Fruit fly (Drosophila melanogaster): ENCODE measurements around the gene CG34280.

Gene CG34280

dm6 chr3R:17401289-17401752 lies 2.2 kb downstream of the CG34280 start (continued):
- TF ChIP-seq CG34376 (GFP tag; optimal IDR thresholded peaks at IDR 0.05) (no peak), otp (GFP tag; IDR thresholded peaks at IDR 0.05) (no peak), CG2889 (GFP tag; IDR thresholded peaks at IDR 0.05) (no peak), CG6689 (GFP tag; IDR thresholded peaks at IDR 0.05) (no peak), Ets97D (GFP tag; optimal IDR thresholded peaks at IDR 0.05) (peak; percentile 45), PHDP (tag; optimal IDR thresholded peaks at IDR 0.05) (peak; percentile 68), HmgZ (tag; optimal IDR thresholded peaks at IDR 0.05) (peak; percentile 84), pan (optimal IDR thresholded peaks at IDR 0.05) (no peak), pan (GFP tag; optimal IDR thresholded peaks at IDR 0.05 in 1 of 2, IDR thresholded peaks at IDR 0.05 in 1 of 2) (peak in 1 of 2 experiments; percentile 58), Atf-2 (GFP tag; optimal IDR thresholded peaks at IDR 0.05) (peak; percentile 47), CG43689 (GFP tag; IDR thresholded peaks at IDR 0.05) (no peak), sd (tag; optimal IDR thresholded peaks at IDR 0.05) (peak; percentile 24), az2 (GFP tag; optimal IDR thresholded peaks at IDR 0.05) (peak; percentile 50), Bgb (GFP tag; IDR thresholded peaks at IDR 0.05; ENCODE audit: partially characterized antibody) (peak; percentile 86), dysf (GFP tag; IDR thresholded peaks at IDR 0.05) (0 out of 3 replicates have a peak, but pooled peaks have one; percentile 24), slp2 (GFP tag; optimal IDR thresholded peaks at IDR 0.05) (peak; percentile 43), Hr78 (GFP tag; optimal IDR thresholded peaks at IDR 0.05) (no peak), CG17359 (tag; optimal IDR thresholded peaks at IDR 0.05) (no peak), grau (tag; optimal IDR thresholded peaks at IDR 0.05) (peak; percentile 64), phol (tag; optimal IDR thresholded peaks at IDR 0.05) (peak; percentile 34), CG30431 (GFP tag; optimal IDR thresholded peaks at IDR 0.05) (no peak), B-H2 (GFP tag; optimal IDR thresholded peaks at IDR 0.05) (peak; percentile 40), CG1024 (GFP tag; IDR thresholded peaks at IDR 0.05) (peak; percentile 71), HLHmδ (GFP tag; optimal IDR thresholded peaks at IDR 0.05) (no peak), Hr51 (GFP tag; optimal IDR thresholded peaks at IDR 0.05) (peak in 1 of 2 experiments; percentile 69), CG12391 (tag; optimal IDR thresholded peaks at IDR 0.05) (peak; percentile 75), CG32767 (GFP tag; IDR thresholded peaks at IDR 0.05) (peak; percentile 23; the same call in 1 of the 2 replicates), CG3163 (GFP tag; optimal IDR thresholded peaks at IDR 0.05) (peak; percentile 36), gce (GFP tag; IDR thresholded peaks at IDR 0.05) (no peak), kah (GFP tag; optimal IDR thresholded peaks at IDR 0.05) (no peak), pho (GFP tag; optimal IDR thresholded peaks at IDR 0.05) (peak; percentile 71), Scr (GFP tag; IDR thresholded peaks at IDR 0.05; ENCODE audit: partially characterized antibody) (peak; percentile 84), ATbp (GFP tag; optimal IDR thresholded peaks at IDR 0.05) (no peak), Lhr (GFP tag; optimal IDR thresholded peaks at IDR 0.05) (peak; percentile 61), sens (GFP tag) (peak; percentile 89), row (GFP tag; IDR thresholded peaks at IDR 0.05) (peak; percentile 82), tgo (GFP tag; IDR thresholded peaks at IDR 0.05) (peak; percentile 40; the same call in 1 of the 3 replicates), CG3726 (GFP tag; IDR thresholded peaks at IDR 0.05) (no peak), CG11695 (GFP tag; IDR thresholded peaks at IDR 0.05) (0 out of 3 replicates have a peak, but pooled peaks have one; percentile 44), YL-1 (GFP tag; optimal IDR thresholded peaks at IDR 0.05) (peak; percentile 62), CG30403 (GFP tag; optimal IDR thresholded peaks at IDR 0.05) (peak; percentile 65), zen2 (GFP tag; IDR thresholded peaks at IDR 0.05; ENCODE audit: partially characterized antibody) (peak; percentile 63; the same call in 1 of the 3 replicates), CG15073 (GFP tag; optimal IDR thresholded peaks at IDR 0.05) (no peak), tup (GFP tag; optimal IDR thresholded peaks at IDR 0.05) (no peak), Neu2 (GFP tag; optimal IDR thresholded peaks at IDR 0.05; ENCODE audit: borderline replicate concordance) (no peak), tap (tag; optimal IDR thresholded peaks at IDR 0.05) (no peak), gsb-n (tag; optimal IDR thresholded peaks at IDR 0.05) (peak; percentile 52), Ada2b (GFP tag; IDR thresholded peaks at IDR 0.05) (peak; percentile 51; the same call in 1 of the 2 replicates), chinmo (GFP tag; IDR thresholded peaks at IDR 0.05; ENCODE audit: partially characterized antibody) (peak; percentile 96), CG8359 (GFP tag; optimal IDR thresholded peaks at IDR 0.05; ENCODE audit: borderline replicate concordance) (no peak)
